Fruit fly (Drosophila melanogaster) whole organism, prepupa: Measurements from ENCODE around the gene CG4615.

ENCODE experiments used
- CG10631 ChIP-seq: fragments of 200-800 bp; sonication (Bioruptor generic); optimal IDR thresholded peaks from 2 replicates; lab custom pipeline; 2016; ENCODE audit warnings: missing biosample characterization, missing genetic modification characterization
- CG15336 ChIP-seq: fragments of 200-800 bp; sonication (Bioruptor generic); IDR thresholded peaks from 2 replicates; pipeline ENCODE4 v1.3.6; 2022; ENCODE audit warnings: missing biosample characterization, missing genetic modification characterization
- CG3032 ChIP-seq: fragments of 200-800 bp; optimal IDR thresholded peaks from 2 replicates; lab custom pipeline; 2019; ENCODE audit warnings: missing biosample characterization, mild to moderate bottlenecking, missing genetic modification characterization, moderate library complexity
- CG34406 ChIP-seq: fragments of 200-800 bp; sonication (Bioruptor generic); optimal IDR thresholded peaks from 3 replicates; lab custom pipeline; 2016; ENCODE audit warnings: missing biosample characterization, missing genetic modification characterization
- CG8632 ChIP-seq: fragments of 200-800 bp; sonication (Bioruptor generic); optimal IDR thresholded peaks from 3 replicates; lab custom pipeline; 2016; ENCODE audit warnings: missing biosample characterization, missing genetic modification characterization
- Lpt ChIP-seq: fragments of 200-800 bp; sonication (Bioruptor generic); optimal IDR thresholded peaks from 3 replicates; lab custom pipeline; 2016; ENCODE audit warnings: missing biosample characterization, missing genetic modification characterization
- Sox102F ChIP-seq: fragments of 200-800 bp; sonication (Bioruptor generic); optimal IDR thresholded peaks from 2 replicates; lab custom pipeline; 2016; ENCODE audit warnings: missing biosample characterization, mild to moderate bottlenecking, missing genetic modification characterization
- dsx ChIP-seq: fragments of 200-800 bp; optimal IDR thresholded peaks from 3 replicates; lab custom pipeline; 2019; ENCODE audit warnings: missing biosample characterization, mild to moderate bottlenecking, missing genetic modification characterization, moderate library complexity; ENCODE audit not compliant: poor library complexity, severe bottlenecking
- lz ChIP-seq: fragments of 200-800 bp; sonication (Bioruptor generic); optimal IDR thresholded peaks from 3 replicates; lab custom pipeline; 2016; ENCODE audit warnings: missing biosample characterization, missing genetic modification characterization
- topi ChIP-seq: fragments of 200-800 bp; sonication (Bioruptor generic); optimal IDR thresholded peaks from 3 replicates; lab custom pipeline; 2016; ENCODE audit warnings: missing biosample characterization, missing genetic modification characterization

- TF ChIP-seq Sox102F (GFP tag; lab: Kevin White, UChicago) (no peak), CG8632 (GFP tag; lab: Kevin White, UChicago) (no peak), CG3032 (tag; lab: Kevin White, UChicago) (no peak), topi (GFP tag; lab: Kevin White, UChicago) (no peak), dsx (GFP tag; lab: Kevin White, UChicago) (no peak), Lpt (GFP tag; lab: Kevin White, UChicago) (no peak), CG15336 (GFP tag; lab: Robert Waterston, UW) (no peak), CG10631 (GFP tag; lab: Kevin White, UChicago) (no peak), lz (GFP tag; lab: Kevin White, UChicago) (no peak), CG34406 (GFP tag; lab: Kevin White, UChicago) (no peak)
Observed at dm6 chrX:7063563-7063962, 38.5 kb downstream of the CG4615 start.
